Fruit fly (Drosophila melanogaster) whole organism, prepupa: ENCODE measurements around the gene CG31013.

Source experiments
- Blimp-1 ChIP-seq: fragments of 200-800 bp; sonication (Bioruptor generic); optimal IDR thresholded peaks from 3 replicates; lab custom pipeline; 2017; ENCODE audit warnings: missing biosample characterization, missing genetic modification characterization, mild to moderate bottlenecking, moderate library complexity, missing genetic modification reagents
- CG10631 ChIP-seq: fragments of 200-800 bp; sonication (Bioruptor generic); optimal IDR thresholded peaks from 2 replicates; lab custom pipeline; 2016; ENCODE audit warnings: missing biosample characterization, missing genetic modification characterization
- CG10669 ChIP-seq: fragments of 200-800 bp; sonication (Bioruptor generic); optimal IDR thresholded peaks from 3 replicates; lab custom pipeline; 2018; ENCODE audit warnings: missing biosample characterization, mild to moderate bottlenecking, missing genetic modification characterization, moderate library complexity
- CG11294 ChIP-seq: fragments of 200-800 bp; sonication (Bioruptor generic); IDR thresholded peaks from 2 replicates; pipeline ENCODE4 v1.3.6; 2022; ENCODE audit warnings: missing biosample characterization, missing genetic modification characterization
- CG11762 ChIP-seq: fragments of 200-800 bp; sonication (Bioruptor generic); optimal IDR thresholded peaks from 3 replicates; lab custom pipeline; 2016; ENCODE audit warnings: missing biosample characterization, missing genetic modification characterization; ENCODE audit not compliant: insufficient read depth
- CG11902 ChIP-seq: fragments of 200-800 bp; sonication (Bioruptor generic); optimal IDR thresholded peaks from 3 replicates; lab custom pipeline; 2016; ENCODE audit warnings: missing biosample characterization, missing genetic modification characterization
- CG16779 ChIP-seq: fragments of 200-800 bp; sonication (Bioruptor generic); optimal IDR thresholded peaks from 3 replicates; lab custom pipeline; 2017; ENCODE audit warnings: missing biosample characterization, mild to moderate bottlenecking, missing genetic modification characterization
- CG3032 ChIP-seq: fragments of 200-800 bp; optimal IDR thresholded peaks from 2 replicates; lab custom pipeline; 2019; ENCODE audit warnings: missing biosample characterization, mild to moderate bottlenecking, missing genetic modification characterization, moderate library complexity
- CG31627 ChIP-seq: fragments of 200-800 bp; sonication (Bioruptor generic); optimal IDR thresholded peaks from 3 replicates; lab custom pipeline; 2016; ENCODE audit warnings: missing biosample characterization, missing genetic modification characterization
- CG34406 ChIP-seq: fragments of 200-800 bp; sonication (Bioruptor generic); optimal IDR thresholded peaks from 3 replicates; lab custom pipeline; 2016; ENCODE audit warnings: missing biosample characterization, missing genetic modification characterization
- CG4318 ChIP-seq: fragments of 200-800 bp; sonication (Bioruptor generic); optimal IDR thresholded peaks from 3 replicates; lab custom pipeline; 2017; ENCODE audit warnings: missing biosample characterization, mild to moderate bottlenecking, missing genetic modification characterization
- CG6163 ChIP-seq: fragments of 200-800 bp; sonication (Bioruptor generic); IDR thresholded peaks from 3 replicates; pipeline ENCODE4 v1.3.6; 2022; ENCODE audit warnings: missing biosample characterization, missing genetic modification characterization
- CG6276 ChIP-seq: fragments of 200-800 bp; sonication (Bioruptor generic); optimal IDR thresholded peaks from 2 replicates; lab custom pipeline; 2017; ENCODE audit warnings: missing biosample characterization, mild to moderate bottlenecking, missing genetic modification characterization
- CG6792 ChIP-seq: fragments of 200-800 bp; sonication (Bioruptor generic); optimal IDR thresholded peaks from 3 replicates; lab custom pipeline; 2016; ENCODE audit warnings: missing biosample characterization, missing genetic modification characterization
- CG6808 ChIP-seq: fragments of 200-800 bp; sonication (Bioruptor generic); optimal IDR thresholded peaks from 3 replicates; lab custom pipeline; 2017; ENCODE audit warnings: missing biosample characterization, missing genetic modification characterization, mild to moderate bottlenecking, moderate library complexity, missing genetic modification reagents
- CG6854 ChIP-seq: fragments of 200-800 bp; sonication (Bioruptor generic); optimal IDR thresholded peaks from 2 replicates; lab custom pipeline; 2017; ENCODE audit warnings: missing biosample characterization, mild to moderate bottlenecking, missing genetic modification characterization
- CG7368 ChIP-seq: fragments of 200-800 bp; sonication (Bioruptor generic); optimal IDR thresholded peaks from 3 replicates; lab custom pipeline; 2016; ENCODE audit warnings: missing biosample characterization, missing genetic modification characterization
- CG8119 ChIP-seq: fragments of 200-800 bp; sonication (Bioruptor generic); IDR thresholded peaks from 3 replicates; pipeline ENCODE4 v1.3.6; 2022; ENCODE audit warnings: missing biosample characterization, missing genetic modification characterization
- CG8319 ChIP-seq: fragments of 200-800 bp; sonication (Bioruptor generic); optimal IDR thresholded peaks from 3 replicates; lab custom pipeline; 2016; ENCODE audit warnings: missing biosample characterization, missing genetic modification characterization
- CG8632 ChIP-seq: fragments of 200-800 bp; sonication (Bioruptor generic); optimal IDR thresholded peaks from 3 replicates; lab custom pipeline; 2016; ENCODE audit warnings: missing biosample characterization, missing genetic modification characterization
- Eip75B ChIP-seq: fragments of 200-800 bp; sonication (Bioruptor generic); optimal IDR thresholded peaks from 3 replicates; lab custom pipeline; 2016; ENCODE audit warnings: missing biosample characterization, missing genetic modification characterization
- Eip93F ChIP-seq: fragments of 200-800 bp; sonication (Bioruptor generic); optimal IDR thresholded peaks from 2 replicates; lab custom pipeline; 2016; ENCODE audit warnings: missing biosample characterization, mild to moderate bottlenecking, missing genetic modification characterization
- Ets21C ChIP-seq: fragments of 200-800 bp; sonication (Bioruptor generic); optimal IDR thresholded peaks from 3 replicates; lab custom pipeline; 2016; ENCODE audit warnings: missing biosample characterization, missing genetic modification characterization
- Ets96B ChIP-seq: fragments of 200-800 bp; optimal IDR thresholded peaks from 2 replicates; lab custom pipeline; 2019; ENCODE audit warnings: missing biosample characterization, mild to moderate bottlenecking, missing genetic modification characterization, moderate library complexity
- Gug ChIP-seq: fragments of 200-800 bp; sonication (Bioruptor generic); IDR thresholded peaks from 2 replicates; pipeline ENCODE4 v1.3.6; 2022; ENCODE audit warnings: missing biosample characterization, missing genetic modification characterization
- Hr38 ChIP-seq: sonication (Bioruptor generic); optimal IDR thresholded peaks from 2 replicates; lab custom pipeline; 2016; ENCODE audit warnings: missing biosample characterization, missing genetic modification characterization
- Hr39 ChIP-seq: fragments of 200-800 bp; sonication (Bioruptor generic); optimal IDR thresholded peaks from 2 replicates; lab custom pipeline; 2016; ENCODE audit warnings: missing biosample characterization, missing genetic modification characterization
- Hr4 ChIP-seq: fragments of 200-800 bp; sonication (Bioruptor generic); optimal IDR thresholded peaks from 3 replicates; lab custom pipeline; 2016; ENCODE audit warnings: missing biosample characterization, missing genetic modification characterization
- Lpt ChIP-seq: fragments of 200-800 bp; sonication (Bioruptor generic); optimal IDR thresholded peaks from 3 replicates; lab custom pipeline; 2016; ENCODE audit warnings: missing biosample characterization, missing genetic modification characterization
- Smox ChIP-seq: fragments of 200-800 bp; sonication (Bioruptor generic); optimal IDR thresholded peaks from 3 replicates; lab custom pipeline; 2016; ENCODE audit warnings: missing biosample characterization, missing genetic modification characterization
- Sox102F ChIP-seq: fragments of 200-800 bp; sonication (Bioruptor generic); optimal IDR thresholded peaks from 2 replicates; lab custom pipeline; 2016; ENCODE audit warnings: missing biosample characterization, mild to moderate bottlenecking, missing genetic modification characterization
- Sox14 ChIP-seq: fragments of 200-800 bp; sonication (Bioruptor generic); optimal IDR thresholded peaks from 3 replicates; lab custom pipeline; 2016; ENCODE audit warnings: missing biosample characterization, missing genetic modification characterization
- Sox15 ChIP-seq: fragments of 200-800 bp; sonication (Bioruptor generic); optimal IDR thresholded peaks from 3 replicates; lab custom pipeline; 2016; ENCODE audit warnings: missing biosample characterization, missing genetic modification characterization
- achi ChIP-seq: fragments of 200-800 bp; sonication (Bioruptor generic); optimal IDR thresholded peaks from 3 replicates; lab custom pipeline; 2016; ENCODE audit warnings: missing biosample characterization, missing genetic modification characterization
- dsx ChIP-seq: fragments of 200-800 bp; optimal IDR thresholded peaks from 3 replicates; lab custom pipeline; 2019; ENCODE audit warnings: missing biosample characterization, mild to moderate bottlenecking, missing genetic modification characterization, moderate library complexity; ENCODE audit not compliant: poor library complexity, severe bottlenecking
- fd59A ChIP-seq: fragments of 200-800 bp; sonication (Bioruptor generic); optimal IDR thresholded peaks from 2 replicates; lab custom pipeline; 2017; ENCODE audit warnings: missing biosample characterization, mild to moderate bottlenecking, missing genetic modification characterization, missing genetic modification reagents
- fkh ChIP-seq: fragments of 200-800 bp; sonication (Bioruptor generic); optimal IDR thresholded peaks from 3 replicates; lab custom pipeline; 2017; ENCODE audit warnings: missing biosample characterization, mild to moderate bottlenecking, missing genetic modification characterization, moderate library complexity
- lz ChIP-seq: fragments of 200-800 bp; sonication (Bioruptor generic); optimal IDR thresholded peaks from 3 replicates; lab custom pipeline; 2016; ENCODE audit warnings: missing biosample characterization, missing genetic modification characterization
- pdm3 ChIP-seq: fragments of 200-800 bp; sonication (Bioruptor generic); optimal IDR thresholded peaks from 3 replicates; lab custom pipeline; 2016; ENCODE audit warnings: missing biosample characterization, missing genetic modification characterization
- salr ChIP-seq, 2 experiments: fragments of 200-800 bp; sonication (Bioruptor generic); optimal IDR thresholded peaks; 3 replicates each; lab custom pipeline; 2016 to 2018; ENCODE audit warnings: missing biosample characterization in 2 of 2, missing genetic modification characterization in 2 of 2, mild to moderate bottlenecking in 1 of 2
- ss ChIP-seq, 2 experiments: fragments of 200-800 bp; sonication (Bioruptor generic); optimal IDR thresholded peaks; 2 replicates in 1 of 2; 3 replicates in 1 of 2; lab custom pipeline; 2017 to 2018; ENCODE audit warnings: mild to moderate bottlenecking in 2 of 2, missing biosample characterization in 2 of 2, missing genetic modification characterization in 2 of 2, moderate library complexity in 1 of 2
- svp ChIP-seq: fragments of 200-800 bp; sonication (Bioruptor generic); peaks from one replicate; lab custom pipeline; 2016; ENCODE audit warnings: missing biosample characterization, missing genetic modification characterization
- vri ChIP-seq: fragments of 200-800 bp; sonication (Bioruptor generic); optimal IDR thresholded peaks from 3 replicates; lab custom pipeline; 2016; ENCODE audit warnings: missing biosample characterization, mild to moderate bottlenecking, missing genetic modification characterization

CG31013 gene

dm6 chr3R:30645780-30646179 lies at the start of gene CG31013:
CG31013 (minus strand) TSS chr3R:30645880.
- TF ChIP-seq Ets21C (GFP tag; lab: Kevin White, UChicago) (no peak), fkh (GFP tag; lab: Kevin White, UChicago) (no peak), CG10669 (GFP tag; lab: Kevin White, UChicago) (no peak), Lpt (GFP tag; lab: Kevin White, UChicago) (no peak)

dm6 chr3R:30695398-30695797 lies 49.7 kb upstream of the CG31013 start, which contains the start of gene CG12069:
CG12069 (minus strand) TSS chr3R:30695498.
- no peak for TF ChIP-seq CG6163 (GFP tag; lab: Robert Waterston, UW)
- TF ChIP-seq lz (GFP tag; lab: Kevin White, UChicago) = no peak
- no peak for TF ChIP-seq CG4318
- no peak for TF ChIP-seq Hr4
- no peak for TF ChIP-seq CG10669 (GFP tag; lab: Kevin White, UChicago)
- no peak for TF ChIP-seq CG7368 (GFP tag; lab: Kevin White, UChicago)
- TF ChIP-seq CG3032 = no peak
- TF ChIP-seq CG31627 (GFP tag; lab: Kevin White, UChicago) = no peak
- no peak for TF ChIP-seq svp (GFP tag; lab: Kevin White, UChicago)
- no peak for TF ChIP-seq CG6808

dm6 chr3R:30690251-30690650 lies 44.6 kb upstream of the CG31013 start, which contains the start of gene Spn100A:
Spn100A (plus strand) TSS chr3R:30690642.
- TF ChIP-seq Lpt (GFP tag; lab: Kevin White, UChicago) (no peak), svp (GFP tag; lab: Kevin White, UChicago) (peak; percentile 10), CG10631 (no peak), Sox14 (peak; percentile 48), Eip75B (peak; percentile 28), pdm3 (GFP tag; lab: Kevin White, UChicago) (no peak), Hr39 (no peak), CG11902 (GFP tag; lab: Kevin White, UChicago) (no peak), Gug (no peak), dsx (no peak), CG34406 (GFP tag; lab: Kevin White, UChicago) (no peak), Smox (GFP tag; lab: Kevin White, UChicago) (no peak), CG3032 (no peak), CG7368 (GFP tag; lab: Kevin White, UChicago) (no peak), Blimp-1 (GFP tag; lab: Kevin White, UChicago) (peak; percentile 99), lz (GFP tag; lab: Kevin White, UChicago) (no peak), CG6276 (GFP tag; lab: Kevin White, UChicago) (no peak), CG8319 (GFP tag; lab: Kevin White, UChicago) (no peak), fkh (GFP tag; lab: Kevin White, UChicago) (peak; percentile 34), Hr38 (GFP tag; lab: Kevin White, UChicago) (no peak), CG6854 (GFP tag; lab: Kevin White, UChicago) (peak; percentile 19), CG8632 (no peak), CG16779 (tag; lab: Kevin White, UChicago) (no peak), CG6792 (GFP tag; lab: Kevin White, UChicago) (no peak), vri (no peak), CG11762 (GFP tag; lab: Kevin White, UChicago) (no peak), Sox102F (GFP tag; lab: Kevin White, UChicago) (peak; percentile 24), achi (GFP tag; lab: Kevin White, UChicago) (no peak), CG31627 (GFP tag; lab: Kevin White, UChicago) (no peak)
- TF ChIP-seq, all 60 proteins: peak for 7

- peak; percentile 47 for TF ChIP-seq Blimp-1 (GFP tag; lab: Kevin White, UChicago)
- peak; percentile 9 for TF ChIP-seq pdm3 (GFP tag; lab: Kevin White, UChicago)
- peak; percentile 74 for TF ChIP-seq Eip75B
- TF ChIP-seq Lpt (GFP tag; lab: Kevin White, UChicago) = peak; percentile 39
- TF ChIP-seq Sox14 = peak; percentile 50
- TF ChIP-seq Gug = peak; percentile 85
- no peak for TF ChIP-seq fd59A (GFP tag; lab: Kevin White, UChicago)
- no peak for TF ChIP-seq ss (GFP tag; optimal IDR thresholded peaks at IDR 0.05; lab: Kevin White, UChicago)
- TF ChIP-seq CG34406 (GFP tag; lab: Kevin White, UChicago) = peak; percentile 9
- TF ChIP-seq vri = no peak
- TF ChIP-seq CG6792 (GFP tag; lab: Kevin White, UChicago) = peak; percentile 57
- TF ChIP-seq salr (GFP tag; optimal IDR thresholded peaks at IDR 0.05; lab: Kevin White, UChicago) = peak in 1 of 2 experiments; percentile 21
- peak; percentile 61; the same call in 1 of the 2 replicates for TF ChIP-seq CG11294 (GFP tag; lab: Robert Waterston, UW)
- peak; percentile 63 for TF ChIP-seq CG10631
- TF ChIP-seq CG11762 (GFP tag; lab: Kevin White, UChicago) = peak; percentile 11
- no peak for TF ChIP-seq fkh (GFP tag; lab: Kevin White, UChicago)
- peak; percentile 56 for TF ChIP-seq Ets21C (GFP tag; lab: Kevin White, UChicago)
- TF ChIP-seq CG31627 (GFP tag; lab: Kevin White, UChicago) = peak; percentile 68
- peak; percentile 49 for TF ChIP-seq Eip93F (GFP tag; lab: Kevin White, UChicago)
- TF ChIP-seq achi (GFP tag; lab: Kevin White, UChicago) = peak; percentile 71
- peak; percentile 57; the same call in 2 of the 3 replicates for TF ChIP-seq CG8119
- TF ChIP-seq Sox15 (GFP tag; lab: Kevin White, UChicago) = no peak
- no peak for TF ChIP-seq Ets96B (tag; lab: Kevin White, UChicago)
These were observed 44.0 kb upstream of the CG31013 start for dm6 chr3R:30689653-30690052.
